Fruit fly (Drosophila melanogaster) whole organism, embryonic: ENCODE data around the gene CG13699.

Experiments used
- CG12104 ChIP-seq: fragments of 200-800 bp; sonication (Bioruptor generic); optimal IDR thresholded peaks from 3 replicates; lab custom pipeline; 2016; ENCODE audit warnings: missing biosample characterization, missing genetic modification characterization
- CG13296 ChIP-seq: fragments of 200-800 bp; sonication (Bioruptor generic); optimal IDR thresholded peaks from 3 replicates; lab custom pipeline; 2018; ENCODE audit warnings: missing biosample characterization, mild to moderate bottlenecking, missing genetic modification characterization
- CG13624 ChIP-seq: fragments of 200-800 bp; sonication (Bioruptor generic); optimal IDR thresholded peaks from 2 replicates; lab custom pipeline; 2016; ENCODE audit warnings: missing biosample characterization, missing genetic modification characterization
- CG15073 ChIP-seq: fragments of 200-800 bp; sonication (Bioruptor generic); optimal IDR thresholded peaks from 2 replicates; lab custom pipeline; 2016; ENCODE audit warnings: missing biosample characterization, missing genetic modification characterization
- CG16863 ChIP-seq: fragments of 200-800 bp; sonication (Bioruptor generic); optimal IDR thresholded peaks from 3 replicates; lab custom pipeline; 2016; ENCODE audit warnings: missing biosample characterization, missing genetic modification characterization
- CG17385 ChIP-seq: fragments of 200-800 bp; sonication (Bioruptor generic); optimal IDR thresholded peaks from 3 replicates; lab custom pipeline; 2018; ENCODE audit warnings: missing biosample characterization, mild to moderate bottlenecking, missing genetic modification characterization
- CG18011 ChIP-seq: fragments of 200-800 bp; sonication (Bioruptor generic); optimal IDR thresholded peaks from 2 replicates; lab custom pipeline; 2017; ENCODE audit warnings: missing biosample characterization, missing genetic modification characterization, mild to moderate bottlenecking, moderate library complexity, missing genotype
- CG2116 ChIP-seq: fragments of 200-800 bp; sonication (Bioruptor generic); optimal IDR thresholded peaks from 3 replicates; lab custom pipeline; 2018; ENCODE audit warnings: missing biosample characterization, mild to moderate bottlenecking, missing genetic modification characterization
- CG2712 ChIP-seq: fragments of 200-800 bp; optimal IDR thresholded peaks from 3 replicates; lab custom pipeline; 2019; ENCODE audit warnings: missing biosample characterization, mild to moderate bottlenecking, missing genetic modification characterization, moderate library complexity
- CG3163 ChIP-seq: fragments of 200-800 bp; sonication (Bioruptor generic); optimal IDR thresholded peaks from 3 replicates; lab custom pipeline; 2016; ENCODE audit warnings: missing biosample characterization, missing genetic modification characterization
- CG32772 ChIP-seq: fragments of 200-800 bp; sonication (Bioruptor generic); IDR thresholded peaks from 2 replicates; pipeline ENCODE4 v1.3.6; 2022; ENCODE audit warnings: missing biosample characterization, missing genetic modification characterization
- CG4282 ChIP-seq: fragments of 200-800 bp; sonication (Bioruptor generic); optimal IDR thresholded peaks from 2 replicates; lab custom pipeline; 2016; ENCODE audit warnings: missing biosample characterization, missing genetic modification characterization
- CG4617 ChIP-seq: fragments of 200-800 bp; sonication (Bioruptor generic); optimal IDR thresholded peaks from 3 replicates; lab custom pipeline; 2016; ENCODE audit warnings: missing biosample characterization, missing genetic modification characterization, borderline replicate concordance
- CG4730 ChIP-seq: fragments of 200-800 bp; sonication (Bioruptor generic); IDR thresholded peaks from 2 replicates; pipeline ENCODE4 v1.3.6; 2022; ENCODE audit warnings: missing biosample characterization, missing genetic modification characterization
- CG6254 ChIP-seq: fragments of 200-800 bp; sonication (Bioruptor generic); optimal IDR thresholded peaks from 3 replicates; lab custom pipeline; 2017; ENCODE audit warnings: mild to moderate bottlenecking, missing biosample characterization, missing genetic modification reagents, missing genetic modification characterization
- CG8924 ChIP-seq: fragments of 200-800 bp; optimal IDR thresholded peaks from 3 replicates; lab custom pipeline; 2019; ENCODE audit warnings: missing biosample characterization, mild to moderate bottlenecking, missing genetic modification characterization, moderate library complexity
- CkIIα-i1 ChIP-seq: fragments of 200-800 bp; sonication (Bioruptor generic); IDR thresholded peaks from 2 replicates; pipeline ENCODE4 v1.3.6; 2022; ENCODE audit warnings: missing biosample characterization, missing genetic modification characterization
- Dad ChIP-seq: fragments of 200-800 bp; sonication (Bioruptor generic); optimal IDR thresholded peaks from 3 replicates; lab custom pipeline; 2016; ENCODE audit warnings: missing biosample characterization, missing genetic modification characterization
- Elba2 ChIP-seq: fragments of 200-800 bp; sonication (Bioruptor generic); optimal IDR thresholded peaks from 3 replicates; lab custom pipeline; 2016; ENCODE audit warnings: missing biosample characterization, missing genetic modification characterization
- Fer2 ChIP-seq: fragments of 200-800 bp; sonication (Bioruptor generic); optimal IDR thresholded peaks from 2 replicates; lab custom pipeline; 2018; ENCODE audit warnings: missing biosample characterization, mild to moderate bottlenecking, missing genetic modification characterization, moderate library complexity
- Gsc ChIP-seq: fragments of 200-800 bp; sonication (Bioruptor generic); IDR thresholded peaks from 2 replicates; pipeline ENCODE4 v1.3.6; 2022; ENCODE audit warnings: missing biosample characterization, missing genetic modification characterization
- HLH54F ChIP-seq: fragments of 200-800 bp; sonication (Bioruptor generic); optimal IDR thresholded peaks from 3 replicates; lab custom pipeline; 2016; ENCODE audit warnings: missing biosample characterization, missing genetic modification characterization
- Hand ChIP-seq: fragments of 200-800 bp; sonication (Bioruptor generic); optimal IDR thresholded peaks from 2 replicates; lab custom pipeline; 2017; ENCODE audit warnings: mild to moderate bottlenecking, missing biosample characterization, missing genetic modification reagents, missing genetic modification characterization
- Hmx ChIP-seq: fragments of 200-800 bp; sonication (Bioruptor generic); optimal IDR thresholded peaks from 2 replicates; lab custom pipeline; 2016; ENCODE audit warnings: missing biosample characterization, missing genetic modification characterization
- Med ChIP-seq: fragments of 200-800 bp; sonication (Bioruptor generic); peaks from one replicate; lab custom pipeline; 2016; ENCODE audit warnings: missing biosample characterization, missing genetic modification characterization, mild to moderate bottlenecking, inconsistent platforms, moderate library complexity
- NFAT ChIP-seq: fragments of 200-800 bp; sonication (Bioruptor generic); IDR thresholded peaks from 2 replicates; pipeline ENCODE4 v1.3.6; 2022; ENCODE audit warnings: missing biosample characterization, missing genetic modification characterization
- Oli ChIP-seq: fragments of 200-800 bp; sonication (Bioruptor generic); optimal IDR thresholded peaks from 2 replicates; lab custom pipeline; 2018; ENCODE audit warnings: missing biosample characterization, mild to moderate bottlenecking, missing genetic modification characterization, moderate library complexity
- abd-A ChIP-seq: fragments of 200-800 bp; sonication (Bioruptor generic); optimal IDR thresholded peaks from 3 replicates; lab custom pipeline; 2019; ENCODE audit warnings: missing biosample characterization, mild to moderate bottlenecking, missing genetic modification characterization, moderate library complexity
- bigmax ChIP-seq: fragments of 200-800 bp; sonication (Bioruptor generic); optimal IDR thresholded peaks from 2 replicates; lab custom pipeline; 2018; ENCODE audit warnings: missing biosample characterization, mild to moderate bottlenecking, missing genetic modification characterization
- caup ChIP-seq: fragments of 200-800 bp; sonication (Bioruptor generic); optimal IDR thresholded peaks from 3 replicates; lab custom pipeline; 2017; ENCODE audit warnings: missing biosample characterization, mild to moderate bottlenecking, missing genetic modification characterization, moderate library complexity; ENCODE audit not compliant: severe bottlenecking
- chif ChIP-seq, 2 experiments: fragments of 200-800 bp; sonication (Bioruptor generic); optimal IDR thresholded peaks; 3 replicates each; lab custom pipeline; 2016; ENCODE audit warnings: missing biosample characterization in 2 of 2, missing genetic modification characterization in 2 of 2
- chinmo ChIP-seq: fragments of 200-800 bp; sonication (Bioruptor generic); IDR thresholded peaks from 4 replicates; pipeline ENCODE4 v1.3.6; 2022; ENCODE audit warnings: missing biosample characterization, missing genetic modification characterization; ENCODE audit not compliant: partially characterized antibody
- croc ChIP-seq: fragments of 200-800 bp; sonication (Bioruptor generic); conservative IDR thresholded peaks from 3 replicates; pipeline ENCODE4 v1.3.6; 2022; ENCODE audit warnings: missing biosample characterization, missing genetic modification characterization
- disco-r ChIP-seq: fragments of 200-800 bp; sonication (Bioruptor generic); optimal IDR thresholded peaks from 2 replicates; lab custom pipeline; 2016; ENCODE audit warnings: missing biosample characterization, missing genetic modification characterization
- emc ChIP-seq: fragments of 200-800 bp; sonication (Bioruptor generic); optimal IDR thresholded peaks from 2 replicates; lab custom pipeline; 2016; ENCODE audit warnings: missing biosample characterization, missing genetic modification characterization
- gce ChIP-seq: fragments of 200-800 bp; sonication (Bioruptor generic); IDR thresholded peaks from 3 replicates; pipeline ENCODE4 v1.3.6; 2022; ENCODE audit warnings: missing biosample characterization, missing genetic modification characterization
- gcm ChIP-seq: fragments of 200-800 bp; sonication (Bioruptor generic); optimal IDR thresholded peaks from 2 replicates; lab custom pipeline; 2019; ENCODE audit warnings: missing biosample characterization, mild to moderate bottlenecking, missing genetic modification characterization, moderate library complexity
- gsb-n ChIP-seq: fragments of 200-800 bp; sonication (Bioruptor generic); optimal IDR thresholded peaks from 3 replicates; lab custom pipeline; 2018; ENCODE audit warnings: missing biosample characterization, mild to moderate bottlenecking, missing genetic modification characterization
- hth ChIP-seq: fragments of >200 bp; optimal IDR thresholded peaks from 2 replicates; lab custom pipeline; 2017; ENCODE audit warnings: inconsistent platforms
- lov ChIP-seq, 2 experiments: fragments of 200-800 bp in 1 of 2; fragments of >200 bp in 1 of 2; sonication (Bioruptor generic) in 1 of 2; IDR thresholded peaks in 1 of 2; optimal IDR thresholded peaks in 1 of 2; 2 replicates in 1 of 2; 3 replicates in 1 of 2; pipeline versions ENCODE4 v1.3.6 to Lab custom; 2017 to 2022; ENCODE audit warnings: missing biosample characterization in 1 of 2, missing genetic modification characterization in 1 of 2
- nmo ChIP-seq: fragments of 200-800 bp; sonication (Bioruptor generic); optimal IDR thresholded peaks from 2 replicates; lab custom pipeline; 2018; ENCODE audit warnings: missing biosample characterization, mild to moderate bottlenecking, missing genetic modification characterization, moderate library complexity
- onecut ChIP-seq: fragments of 200-800 bp; sonication (Bioruptor generic); IDR thresholded peaks from 2 replicates; pipeline ENCODE4 v1.3.6; 2022; ENCODE audit warnings: missing biosample characterization, missing genetic modification characterization
- ro ChIP-seq: fragments of 200-800 bp; sonication (Bioruptor generic); IDR thresholded peaks from 2 replicates; pipeline ENCODE4 v1.3.6; 2022; ENCODE audit warnings: missing biosample characterization, missing genetic modification characterization
- tll ChIP-seq, 2 experiments: fragments of 200-800 bp in 1 of 2; fragments of >200 bp in 1 of 2; sonication (Bioruptor generic) in 1 of 2; optimal IDR thresholded peaks; 2 replicates each; lab custom pipeline; 2017 to 2019; ENCODE audit warnings: missing biosample characterization in 2 of 2, missing genetic modification characterization in 2 of 2, mild to moderate bottlenecking in 1 of 2, moderate library complexity in 1 of 2
- tna ChIP-seq: fragments of 200-800 bp; sonication (Bioruptor generic); IDR thresholded peaks from 2 replicates; pipeline ENCODE4 v1.3.6; 2022; ENCODE audit warnings: missing biosample characterization, missing genetic modification characterization; ENCODE audit not compliant: partially characterized antibody
- z ChIP-seq: fragments of 200-800 bp; sonication (Bioruptor generic); IDR thresholded peaks from 3 replicates; pipeline ENCODE4 v1.3.6; 2022; ENCODE audit warnings: missing biosample characterization, missing genetic modification characterization
- zen ChIP-seq: fragments of 200-800 bp; sonication (Bioruptor generic); optimal IDR thresholded peaks from 3 replicates; lab custom pipeline; 2018; ENCODE audit warnings: missing biosample characterization, mild to moderate bottlenecking, missing genetic modification characterization, moderate library complexity

CG13699 gene

dm6 chr3L:18106021-18106944 lies 56.0 kb downstream of the CG13699 start, which contains the start of the genes CG13698 and mRpS26 (continued):
- TF ChIP-seq CG4617 (GFP tag; lab: Kevin White, UChicago) (peak; percentile 14), croc (GFP tag; lab: Robert Waterston, UW) (peak; percentile 22; the same call in 1 of the 3 replicates), abd-A (tag; lab: Kevin White, UChicago) (peak; percentile 47), gsb-n (tag; lab: Kevin White, UChicago) (peak; percentile 56), CG2116 (GFP tag; lab: Kevin White, UChicago) (peak; percentile 96), Dad (GFP tag; lab: Kevin White, UChicago) (no peak), Med (GFP tag; lab: Kevin White, UChicago) (peak; percentile 70), CG15073 (GFP tag; lab: Kevin White, UChicago) (no peak), CG4282 (GFP tag; lab: Kevin White, UChicago) (no peak), CG12104 (peak; percentile 53), CG18011 (GFP tag; lab: Kevin White, UChicago) (peak; percentile 91), Oli (tag; lab: Kevin White, UChicago) (peak; percentile 66), CG16863 (GFP tag; lab: Kevin White, UChicago) (peak; percentile 7), CG6254 (no peak), Hand (GFP tag; lab: Kevin White, UChicago) (peak; percentile 57), chinmo (no peak; the same call in 2 of the 4 replicates), onecut (peak; percentile 43; the same call in 1 of the 2 replicates), CG3163 (GFP tag; lab: Kevin White, UChicago) (no peak), NFAT (GFP tag; lab: Robert Waterston, UW) (0 out of 2 replicates have a peak, but pooled peaks have one; percentile 26), CG13624 (GFP tag; lab: Kevin White, UChicago) (peak; percentile 48), CG32772 (peak; percentile 42; the same call in 1 of the 2 replicates), caup (GFP tag; lab: Kevin White, UChicago) (peak; percentile 64), nmo (GFP tag; lab: Kevin White, UChicago) (peak; percentile 82), tna (GFP tag; lab: Robert Waterston, UW) (no peak; the same call in 1 of the 2 replicates), chif (GFP tag; optimal IDR thresholded peaks at IDR 0.05; lab: Kevin White, UChicago) (no peak), bigmax (GFP tag; lab: Kevin White, UChicago) (no peak), ro (GFP tag; lab: Robert Waterston, UW) (no peak), Gsc (GFP tag; lab: Robert Waterston, UW) (no peak), CG17385 (GFP tag; lab: Kevin White, UChicago) (peak; percentile 10), CG13296 (GFP tag; lab: Kevin White, UChicago) (peak; percentile 72), CkIIα-i1 (GFP tag; lab: Robert Waterston, UW) (no peak), CG4730 (0 out of 2 replicates have a peak, but pooled peaks have one; percentile 22), hth (lab: Kevin White, UChicago) (no peak), tll (GFP tag; optimal IDR thresholded peaks at IDR 0.05; lab: Kevin White, UChicago) (no peak), CG2712 (tag; lab: Kevin White, UChicago) (peak; percentile 75), lov (optimal IDR thresholded peaks at IDR 0.05; lab: Kevin White, UChicago) (no peak), lov (GFP tag; IDR thresholded peaks at IDR 0.05; lab: Robert Waterston, UW) (peak; percentile 49; the same call in 1 of the 3 replicates), gce (no peak), HLH54F (GFP tag; lab: Kevin White, UChicago) (peak; percentile 42), emc (GFP tag; lab: Kevin White, UChicago) (no peak), CG8924 (peak; percentile 78), Hmx (GFP tag; lab: Kevin White, UChicago) (no peak), gcm (GFP tag; lab: Kevin White, UChicago) (peak; percentile 57), Fer2 (tag; lab: Kevin White, UChicago) (peak; percentile 65), disco-r (GFP tag; lab: Kevin White, UChicago) (no peak), Elba2 (no peak), z (GFP tag; lab: Robert Waterston, UW) (no peak), zen (peak; percentile 29)
